Fruit fly (Drosophila melanogaster): Measurements from ENCODE around the gene aus.

dm6 chr3R:21379927-21380326, 30.5 kb upstream of the aus start:
- TF ChIP-seq psq (optimal IDR thresholded peaks at IDR 0.05) (no peak), Myc (optimal IDR thresholded peaks at IDR 0.05) (no peak)
